Fruit fly (Drosophila melanogaster): ENCODE results near the gene Lim1.

dm6 chrX:8728030-8728429 is 77.6 kb downstream of the Lim1 start:
- TF ChIP-seq pan (optimal IDR thresholded peaks at IDR 0.05) (no peak), usp (GFP tag; optimal IDR thresholded peaks at IDR 0.05) (no peak)

Data from whole organism.